Worm (Caenorhabditis elegans): ENCODE data around the gene F42E8.1.

ce11 chrV:13046125-13047123, 15.5 kb upstream of the F42E8.1 start:
- TF ChIP-seq ztf-11 (tag; optimal IDR thresholded peaks at IDR 0.05) (no peak), nhr-237 (tag; optimal IDR thresholded peaks at IDR 0.05) (no peak), mbf-1 (tag; optimal IDR thresholded peaks at IDR 0.05) (no peak), elt-1 (tag; optimal IDR thresholded peaks at IDR 0.05) (no peak), ama-1 (optimal IDR thresholded peaks at IDR 0.05) (no peak), dmd-4 (tag; optimal IDR thresholded peaks at IDR 0.05) (no peak), ceh-16 (tag; optimal IDR thresholded peaks at IDR 0.05) (no peak), mab-5 (tag; optimal IDR thresholded peaks at IDR 0.05) (no peak), blmp-1 (tag; optimal IDR thresholded peaks at IDR 0.05; ENCODE audit: insufficient read depth) (peak; percentile 23), R02D3.7 (tag; optimal IDR thresholded peaks at IDR 0.05) (no peak), egl-27 (tag; optimal IDR thresholded peaks at IDR 0.05) (no peak), ZK546.5 (tag; optimal IDR thresholded peaks at IDR 0.05) (no peak)
